Worm (Caenorhabditis elegans) whole organism, late embryonic: Measurements from ENCODE around the gene nas-1.

Experiments
- C08G9.2 ChIP-seq: sonication (generic microtip); optimal IDR thresholded peaks from 2 replicates; lab custom pipeline; 2016; ENCODE audit warnings: mild to moderate bottlenecking, missing genetic modification characterization, moderate library complexity, missing compliant biosample characterization
- K09A11.1 ChIP-seq: sonication (generic microtip); optimal IDR thresholded peaks from 2 replicates; lab custom pipeline; 2017; ENCODE audit warnings: antibody characterized with exemption, mild to moderate bottlenecking, missing genetic modification characterization, missing compliant biosample characterization; ENCODE audit not compliant: insufficient read depth
- T23F11.4 ChIP-seq: fragments of 200-800 bp; sonication (Bioruptor generic); optimal IDR thresholded peaks from 2 replicates; lab custom pipeline; 2018; ENCODE audit warnings: mild to moderate bottlenecking, missing genetic modification characterization, missing compliant biosample characterization
- ama-1 ChIP-seq: fragments of 150-350 bp; optimal IDR thresholded peaks from 2 replicates; lab custom pipeline; 2014
- ceh-18 ChIP-seq: sonication (generic microtip); optimal IDR thresholded peaks from 2 replicates; lab custom pipeline; 2016; ENCODE audit warnings: missing genetic modification characterization, missing compliant biosample characterization
- ceh-2 ChIP-seq: sonication (generic microtip); optimal IDR thresholded peaks from 2 replicates; lab custom pipeline; 2016; ENCODE audit warnings: missing genotype, missing genetic modification characterization, missing compliant biosample characterization
- ceh-30 ChIP-seq: fragments of 150-350 bp; optimal IDR thresholded peaks from 2 replicates; lab custom pipeline; 2014; ENCODE audit warnings: missing biosample characterization, missing genetic modification characterization
- ceh-34 ChIP-seq: sonication (generic microtip); optimal IDR thresholded peaks from 2 replicates; lab custom pipeline; 2016; ENCODE audit warnings: mild to moderate bottlenecking, missing genetic modification characterization, missing compliant biosample characterization
- ceh-48 ChIP-seq: sonication (generic microtip); optimal IDR thresholded peaks from 2 replicates; lab custom pipeline; 2016; ENCODE audit warnings: missing genetic modification characterization, inconsistent platforms, missing compliant biosample characterization
- ceh-6 ChIP-seq: fragments of 200-800 bp; sonication (Bioruptor generic); optimal IDR thresholded peaks from 2 replicates; lab custom pipeline; 2018; ENCODE audit warnings: mild to moderate bottlenecking, missing genetic modification characterization, missing compliant biosample characterization
- che-1 ChIP-seq: sonication (generic microtip); optimal IDR thresholded peaks from 2 replicates; lab custom pipeline; 2016; ENCODE audit warnings: mild to moderate bottlenecking, missing genetic modification characterization, missing compliant biosample characterization
- dve-1 ChIP-seq: sonication (generic microtip); optimal IDR thresholded peaks from 2 replicates; lab custom pipeline; 2017; ENCODE audit warnings: antibody characterized with exemption, mild to moderate bottlenecking, missing genetic modification characterization, missing compliant biosample characterization
- elt-2 ChIP-seq: sonication (generic microtip); optimal IDR thresholded peaks from 2 replicates; lab custom pipeline; 2016; ENCODE audit warnings: missing genetic modification reagents, missing genetic modification characterization, missing compliant biosample characterization
- ets-4 ChIP-seq: sonication (generic microtip); optimal IDR thresholded peaks from 2 replicates; lab custom pipeline; 2016; ENCODE audit warnings: missing genetic modification characterization, missing compliant biosample characterization
- fax-1 ChIP-seq: sonication (generic microtip); optimal IDR thresholded peaks from 2 replicates; lab custom pipeline; 2016; ENCODE audit warnings: missing genotype, missing genetic modification characterization, missing compliant biosample characterization
- hlh-13 ChIP-seq: fragments of 200-800 bp; sonication (Bioruptor generic); optimal IDR thresholded peaks from 2 replicates; lab custom pipeline; 2018; ENCODE audit warnings: mild to moderate bottlenecking, missing genetic modification characterization, missing compliant biosample characterization
- hlh-15 ChIP-seq: sonication (generic microtip); optimal IDR thresholded peaks from 2 replicates; lab custom pipeline; 2016; ENCODE audit warnings: missing genetic modification characterization, missing compliant biosample characterization
- hlh-30 ChIP-seq: sonication (generic microtip); optimal IDR thresholded peaks from 2 replicates; lab custom pipeline; 2017; ENCODE audit warnings: antibody characterized with exemption, missing genetic modification characterization, missing compliant biosample characterization; ENCODE audit not compliant: insufficient read depth
- lin-11 ChIP-seq: fragments of 200-800 bp; sonication (Bioruptor generic); optimal IDR thresholded peaks from 2 replicates; lab custom pipeline; 2018; ENCODE audit warnings: mild to moderate bottlenecking, missing genetic modification characterization, missing compliant biosample characterization
- nfya-1 ChIP-seq: sonication (generic microtip); optimal IDR thresholded peaks from 2 replicates; lab custom pipeline; 2017; ENCODE audit warnings: missing genetic modification characterization, mild to moderate bottlenecking, missing compliant biosample characterization, antibody characterized with exemption, moderate library complexity
- nhr-11 ChIP-seq: fragments of 150-350 bp; optimal IDR thresholded peaks from 2 replicates; lab custom pipeline; 2014; ENCODE audit warnings: missing biosample characterization, missing genetic modification characterization
- nhr-232 ChIP-seq: sonication (generic microtip); optimal IDR thresholded peaks from 2 replicates; lab custom pipeline; 2016; ENCODE audit warnings: missing genetic modification characterization, missing compliant biosample characterization
- npax-4 ChIP-seq: sonication (generic microtip); optimal IDR thresholded peaks from 2 replicates; lab custom pipeline; 2016; ENCODE audit warnings: missing genetic modification characterization, missing compliant biosample characterization
- odd-2 ChIP-seq: sonication (generic microtip); optimal IDR thresholded peaks from 2 replicates; lab custom pipeline; 2017; ENCODE audit warnings: antibody characterized with exemption, mild to moderate bottlenecking, missing genetic modification characterization, missing compliant biosample characterization
- pax-1 ChIP-seq: fragments of 150-350 bp; optimal IDR thresholded peaks from 2 replicates; lab custom pipeline; 2014; ENCODE audit warnings: missing biosample characterization, missing genetic modification characterization
- pha-2 ChIP-seq: sonication (generic microtip); optimal IDR thresholded peaks from 2 replicates; lab custom pipeline; 2017; ENCODE audit warnings: mild to moderate bottlenecking, missing genetic modification characterization, missing compliant biosample characterization
- pqm-1 ChIP-seq: sonication (generic microtip); optimal IDR thresholded peaks from 2 replicates; lab custom pipeline; 2016; ENCODE audit warnings: missing genetic modification characterization, missing compliant biosample characterization
- pros-1 ChIP-seq: fragments of 150-350 bp; optimal IDR thresholded peaks from 2 replicates; lab custom pipeline; 2014; ENCODE audit warnings: missing biosample characterization, missing genetic modification reagents, missing genetic modification characterization
- ref-2 ChIP-seq: sonication (generic microtip); optimal IDR thresholded peaks from 2 replicates; lab custom pipeline; 2016; ENCODE audit warnings: missing genetic modification characterization, missing compliant biosample characterization
- sox-4 ChIP-seq: sonication (generic microtip); optimal IDR thresholded peaks from 2 replicates; lab custom pipeline; 2017; ENCODE audit warnings: mild to moderate bottlenecking, missing genetic modification characterization, inconsistent platforms, missing compliant biosample characterization
- tbx-2 ChIP-seq: sonication (generic microtip); optimal IDR thresholded peaks from 2 replicates; lab custom pipeline; 2016; ENCODE audit warnings: missing genetic modification characterization, missing compliant biosample characterization
- tbx-7 ChIP-seq: sonication (generic microtip); optimal IDR thresholded peaks from 2 replicates; lab custom pipeline; 2016; ENCODE audit warnings: missing genotype, missing genetic modification characterization, missing compliant biosample characterization
- unc-42 ChIP-seq: sonication (generic microtip); optimal IDR thresholded peaks from 2 replicates; lab custom pipeline; 2016; ENCODE audit warnings: missing genotype, missing genetic modification characterization, missing compliant biosample characterization
- ztf-16 ChIP-seq: sonication (generic microtip); optimal IDR thresholded peaks from 2 replicates; lab custom pipeline; 2017; ENCODE audit warnings: missing genetic modification characterization, missing compliant biosample characterization

The nas-1 gene

ce11 chrIII:13426036-13426435 lies 20.4 kb downstream of the nas-1 start, which contains the start of gene cope-1:
Gene cope-1 (plus strand): TSS chrIII:13426264.
- TF ChIP-seq ztf-16 (tag; lab: Kevin White, UChicago) (no peak), nfya-1 (tag; lab: Kevin White, UChicago) (no peak), ceh-2 (tag; lab: Kevin White, UChicago) (no peak), pros-1 (tag; lab: Kevin White, UChicago) (no peak), ref-2 (tag; lab: Kevin White, UChicago) (no peak), elt-2 (tag; lab: Kevin White, UChicago) (no peak), ceh-30 (tag; lab: Kevin White, UChicago) (no peak), npax-4 (tag; lab: Kevin White, UChicago) (no peak), ceh-34 (tag; lab: Kevin White, UChicago) (no peak), che-1 (tag; lab: Kevin White, UChicago) (no peak)

ce11 chrIII:13427817-13428216 lies 22.2 kb downstream of the nas-1 start:
- TF ChIP-seq sox-4 (tag; lab: Kevin White, UChicago): no peak
- no peak for TF ChIP-seq hlh-30 (tag; lab: Kevin White, UChicago)
- TF ChIP-seq nhr-232 (tag; lab: Kevin White, UChicago): no peak
- no peak for TF ChIP-seq dve-1
- no peak for TF ChIP-seq ceh-18 (tag; lab: Kevin White, UChicago)
- no peak for TF ChIP-seq lin-11 (tag; lab: Kevin White, UChicago)
- no peak for TF ChIP-seq ceh-48 (tag; lab: Kevin White, UChicago)
- no peak for TF ChIP-seq ama-1
- TF ChIP-seq pax-1 (tag; lab: Kevin White, UChicago): no peak
- TF ChIP-seq ceh-6 (GFP tag; lab: Kevin White, UChicago): no peak

- TF ChIP-seq ets-4 (tag; lab: Kevin White, UChicago): no peak
- no peak for TF ChIP-seq hlh-13 (GFP tag; lab: Kevin White, UChicago)
- no peak for TF ChIP-seq ceh-2 (tag; lab: Kevin White, UChicago)
- TF ChIP-seq pax-1 (tag; lab: Kevin White, UChicago): no peak
- TF ChIP-seq odd-2 (tag; lab: Kevin White, UChicago): no peak
- TF ChIP-seq unc-42 (tag; lab: Kevin White, UChicago): no peak
- TF ChIP-seq ceh-6 (GFP tag; lab: Kevin White, UChicago): no peak
- no peak for TF ChIP-seq pros-1 (tag; lab: Kevin White, UChicago)
- TF ChIP-seq nhr-11 (tag; lab: Kevin White, UChicago): no peak
- no peak for TF ChIP-seq C08G9.2
- no peak for TF ChIP-seq tbx-7 (tag; lab: Kevin White, UChicago)
- TF ChIP-seq npax-4 (tag; lab: Kevin White, UChicago): no peak
- no peak for TF ChIP-seq T23F11.4 (GFP tag; lab: Kevin White, UChicago)
Observed at ce11 chrIII:13429668-13430067, 24.1 kb downstream of the nas-1 start, which contains the start of gene bli-5. Gene bli-5 (minus strand): TSS chrIII:13429768.

ce11 chrIII:13430162-13430561 lies 24.6 kb downstream of the nas-1 start, which contains the start of gene trf-1:
Gene trf-1 (plus strand): TSS chrIII:13430462.
- no peak for TF ChIP-seq tbx-2 (tag; lab: Kevin White, UChicago)
- TF ChIP-seq hlh-30 (tag; lab: Kevin White, UChicago): no peak
- no peak for TF ChIP-seq pqm-1 (tag; lab: Kevin White, UChicago)
- TF ChIP-seq fax-1 (tag; lab: Kevin White, UChicago): no peak
- no peak for TF ChIP-seq ets-4 (tag; lab: Kevin White, UChicago)
- TF ChIP-seq hlh-15 (tag; lab: Kevin White, UChicago): no peak
- no peak for TF ChIP-seq K09A11.1 (tag; lab: Kevin White, UChicago)
- no peak for TF ChIP-seq pha-2 (tag; lab: Kevin White, UChicago)

DNA sequence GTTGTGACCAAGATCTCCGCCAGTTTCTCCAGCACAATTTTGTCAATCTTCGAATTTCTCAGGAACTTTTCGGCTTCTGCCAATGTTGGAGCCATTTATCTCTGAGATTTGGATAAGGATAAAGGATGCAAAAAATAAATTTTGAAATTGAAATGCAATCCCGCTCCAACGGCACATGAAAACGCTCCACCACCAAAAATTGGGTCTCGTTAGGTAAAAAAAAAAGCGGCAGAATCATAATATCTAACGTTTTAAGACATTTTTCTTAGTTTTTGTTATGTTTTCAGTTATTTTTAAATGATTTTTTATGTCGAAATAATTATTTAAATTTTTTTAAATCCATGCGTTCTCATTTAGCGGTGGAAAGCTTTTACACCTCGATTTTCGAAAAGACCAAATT lies 28.8 kb downstream of the nas-1 start, which contains the start of gene F45G2.7:
F45G2.7 (minus strand) TSS at position 101 of the 400 bp plus-strand sequence.
- no peak for TF ChIP-seq ceh-18 (tag; lab: Kevin White, UChicago)
